Fruit fly (Drosophila melanogaster) whole organism, embryonic: Measurements from ENCODE around the gene Tsf1.

Source experiments
- BtbVII ChIP-seq: fragments of 200-800 bp; sonication (Bioruptor generic); optimal IDR thresholded peaks from 3 replicates; lab custom pipeline; 2017; ENCODE audit warnings: missing biosample characterization, mild to moderate bottlenecking, missing genetic modification characterization
- CG11085 ChIP-seq: fragments of 200-800 bp; sonication (Bioruptor generic); IDR thresholded peaks from 2 replicates; pipeline ENCODE4 v1.3.6; 2022; ENCODE audit warnings: missing biosample characterization, missing genetic modification characterization
- CG12155 ChIP-seq: fragments of 200-800 bp; sonication (Bioruptor generic); optimal IDR thresholded peaks from 3 replicates; lab custom pipeline; 2016; ENCODE audit warnings: missing biosample characterization, missing genetic modification characterization
- CG12219 ChIP-seq: fragments of 200-800 bp; sonication (Bioruptor generic); optimal IDR thresholded peaks from 3 replicates; lab custom pipeline; 2018; ENCODE audit warnings: missing biosample characterization, mild to moderate bottlenecking, missing genetic modification characterization
- CG13624 ChIP-seq: fragments of 200-800 bp; sonication (Bioruptor generic); optimal IDR thresholded peaks from 2 replicates; lab custom pipeline; 2016; ENCODE audit warnings: missing biosample characterization, missing genetic modification characterization
- CG14441 ChIP-seq: fragments of 200-800 bp; sonication (Bioruptor generic); IDR thresholded peaks from 2 replicates; pipeline ENCODE4 v1.3.6; 2022; ENCODE audit warnings: missing biosample characterization, missing genetic modification characterization
- CG15269 ChIP-seq: fragments of 200-800 bp; sonication (Bioruptor generic); optimal IDR thresholded peaks from 2 replicates; lab custom pipeline; 2018; ENCODE audit warnings: missing biosample characterization, mild to moderate bottlenecking, missing genetic modification characterization, moderate library complexity
- CG16815 ChIP-seq: fragments of 200-800 bp; sonication (Bioruptor generic); optimal IDR thresholded peaks from 3 replicates; lab custom pipeline; 2017; ENCODE audit warnings: missing biosample characterization, mild to moderate bottlenecking, missing genetic modification characterization
- CG17912 ChIP-seq: fragments of 200-800 bp; sonication (Bioruptor generic); optimal IDR thresholded peaks from 2 replicates; lab custom pipeline; 2018; ENCODE audit warnings: missing biosample characterization, mild to moderate bottlenecking, missing genetic modification characterization
- CG1832 ChIP-seq: fragments of 200-800 bp; sonication (Bioruptor generic); optimal IDR thresholded peaks from 2 replicates; lab custom pipeline; 2017; ENCODE audit warnings: missing biosample characterization, mild to moderate bottlenecking, missing genetic modification characterization, inconsistent platforms
- CG30431 ChIP-seq: fragments of 200-800 bp; sonication (Bioruptor generic); optimal IDR thresholded peaks from 2 replicates; lab custom pipeline; 2017; ENCODE audit warnings: missing biosample characterization, missing genetic modification characterization
- CG32532 ChIP-seq: fragments of 200-800 bp; sonication (Bioruptor generic); IDR thresholded peaks from 2 replicates; pipeline ENCODE4 v1.3.6; 2022; ENCODE audit warnings: missing biosample characterization, missing genetic modification characterization
- CG4328 ChIP-seq: fragments of 200-800 bp; sonication (Bioruptor generic); optimal IDR thresholded peaks from 3 replicates; lab custom pipeline; 2017; ENCODE audit warnings: missing biosample characterization, missing genetic modification reagents, missing genetic modification characterization
- CG8478 ChIP-seq: fragments of >200 bp; optimal IDR thresholded peaks from 2 replicates; lab custom pipeline; 2018
- CG9609 ChIP-seq: fragments of 200-800 bp; sonication (Bioruptor generic); optimal IDR thresholded peaks from 3 replicates; lab custom pipeline; 2016; ENCODE audit warnings: missing biosample characterization, missing genetic modification characterization
- CkIIα-i1 ChIP-seq: fragments of 200-800 bp; sonication (Bioruptor generic); IDR thresholded peaks from 2 replicates; pipeline ENCODE4 v1.3.6; 2022; ENCODE audit warnings: missing biosample characterization, missing genetic modification characterization
- CrebB ChIP-seq: fragments of 200-800 bp; sonication (Bioruptor generic); optimal IDR thresholded peaks from 3 replicates; lab custom pipeline; 2018; ENCODE audit warnings: missing biosample characterization, mild to moderate bottlenecking, missing genetic modification characterization
- Deaf1 ChIP-seq: fragments of 200-800 bp; optimal IDR thresholded peaks from 3 replicates; lab custom pipeline; 2019; ENCODE audit warnings: missing biosample characterization, mild to moderate bottlenecking, missing genetic modification characterization, moderate library complexity
- Doc3 ChIP-seq: fragments of 200-800 bp; sonication (Bioruptor generic); IDR thresholded peaks from 3 replicates; pipeline ENCODE4 v1.3.6; 2022; ENCODE audit warnings: missing biosample characterization, missing genetic modification characterization; ENCODE audit not compliant: partially characterized antibody
- E2f2 ChIP-seq: fragments of 200-800 bp; sonication (Bioruptor generic); IDR thresholded peaks from 2 replicates; pipeline ENCODE4 v1.3.6; 2022; ENCODE audit warnings: missing biosample characterization, missing genetic modification characterization
- H2.0 ChIP-seq: fragments of 200-800 bp; sonication (Bioruptor generic); IDR thresholded peaks from 2 replicates; pipeline ENCODE4 v1.3.6; 2022; ENCODE audit warnings: missing biosample characterization, missing genetic modification characterization
- HHEX ChIP-seq: fragments of 200-800 bp; sonication (Bioruptor generic); optimal IDR thresholded peaks from 3 replicates; lab custom pipeline; 2017; ENCODE audit warnings: missing biosample characterization, mild to moderate bottlenecking, missing genetic modification characterization, missing genetic modification reagents
- Hand ChIP-seq: fragments of 200-800 bp; sonication (Bioruptor generic); optimal IDR thresholded peaks from 2 replicates; lab custom pipeline; 2017; ENCODE audit warnings: mild to moderate bottlenecking, missing biosample characterization, missing genetic modification reagents, missing genetic modification characterization
- MBD-R2 ChIP-seq: fragments of 200-800 bp; sonication (Bioruptor generic); IDR thresholded peaks from 2 replicates; pipeline ENCODE4 v1.3.6; 2022; ENCODE audit warnings: missing biosample characterization, missing genetic modification characterization
- MTF-1 ChIP-seq: fragments of 200-800 bp; sonication (Bioruptor generic); optimal IDR thresholded peaks from 2 replicates; lab custom pipeline; 2018; ENCODE audit warnings: missing biosample characterization, mild to moderate bottlenecking, missing genetic modification characterization, borderline replicate concordance
- Meics ChIP-seq: fragments of 200-800 bp; sonication (Bioruptor generic); optimal IDR thresholded peaks from 2 replicates; lab custom pipeline; 2017; ENCODE audit warnings: missing biosample characterization, mild to moderate bottlenecking, missing genetic modification characterization
- NFAT ChIP-seq: fragments of 200-800 bp; sonication (Bioruptor generic); IDR thresholded peaks from 2 replicates; pipeline ENCODE4 v1.3.6; 2022; ENCODE audit warnings: missing biosample characterization, missing genetic modification characterization
- Oli ChIP-seq: fragments of 200-800 bp; sonication (Bioruptor generic); optimal IDR thresholded peaks from 2 replicates; lab custom pipeline; 2018; ENCODE audit warnings: missing biosample characterization, mild to moderate bottlenecking, missing genetic modification characterization, moderate library complexity
- Optix ChIP-seq: fragments of 200-800 bp; sonication (Bioruptor generic); IDR thresholded peaks from 3 replicates; pipeline ENCODE4 v1.3.6; 2022; ENCODE audit warnings: missing biosample characterization, missing genetic modification characterization
- PHDP ChIP-seq: fragments of 200-800 bp; sonication (Bioruptor generic); optimal IDR thresholded peaks from 3 replicates; lab custom pipeline; 2018; ENCODE audit warnings: missing biosample characterization, mild to moderate bottlenecking, missing genetic modification characterization, moderate library complexity
- Sin3A ChIP-seq: fragments of >200 bp; optimal IDR thresholded peaks from 2 replicates; lab custom pipeline; 2018
- Xrp1 ChIP-seq: fragments of 200-800 bp; sonication (Bioruptor generic); IDR thresholded peaks from 2 replicates; pipeline ENCODE4 v1.3.6; 2022; ENCODE audit warnings: missing biosample characterization, missing genetic modification characterization
- abd-A ChIP-seq: fragments of 200-800 bp; sonication (Bioruptor generic); optimal IDR thresholded peaks from 3 replicates; lab custom pipeline; 2019; ENCODE audit warnings: missing biosample characterization, mild to moderate bottlenecking, missing genetic modification characterization, moderate library complexity
- bbx ChIP-seq: fragments of 200-800 bp; sonication (Bioruptor generic); IDR thresholded peaks from 2 replicates; pipeline ENCODE4 v1.3.6; 2022; ENCODE audit warnings: missing biosample characterization, missing genetic modification characterization; ENCODE audit not compliant: partially characterized antibody
- br ChIP-seq: fragments of >200 bp; optimal IDR thresholded peaks from 2 replicates; lab custom pipeline; 2017
- chinmo ChIP-seq: fragments of 200-800 bp; sonication (Bioruptor generic); IDR thresholded peaks from 4 replicates; pipeline ENCODE4 v1.3.6; 2022; ENCODE audit warnings: missing biosample characterization, missing genetic modification characterization; ENCODE audit not compliant: partially characterized antibody
- danr ChIP-seq: fragments of 200-800 bp; sonication (Bioruptor generic); IDR thresholded peaks from 2 replicates; pipeline ENCODE4 v1.3.6; 2022; ENCODE audit warnings: missing biosample characterization, missing genetic modification characterization
- ewg ChIP-seq: fragments of 200-800 bp; sonication (Bioruptor generic); optimal IDR thresholded peaks from 3 replicates; lab custom pipeline; 2017; ENCODE audit warnings: mild to moderate bottlenecking, missing biosample characterization, missing genetic modification reagents, missing genetic modification characterization
- grn ChIP-seq: fragments of 200-800 bp; sonication (Bioruptor generic); optimal IDR thresholded peaks from 3 replicates; lab custom pipeline; 2017; ENCODE audit warnings: missing biosample characterization, missing genetic modification characterization
- gsb-n ChIP-seq: fragments of 200-800 bp; sonication (Bioruptor generic); optimal IDR thresholded peaks from 3 replicates; lab custom pipeline; 2018; ENCODE audit warnings: missing biosample characterization, mild to moderate bottlenecking, missing genetic modification characterization
- lmd ChIP-seq: fragments of 200-800 bp; sonication (Bioruptor generic); IDR thresholded peaks from 2 replicates; pipeline ENCODE4 v1.3.6; 2022; ENCODE audit warnings: missing biosample characterization, missing genetic modification characterization
- pita ChIP-seq: fragments of 200-800 bp; sonication (Bioruptor generic); optimal IDR thresholded peaks from 2 replicates; lab custom pipeline; 2017; ENCODE audit warnings: missing biosample characterization, mild to moderate bottlenecking, missing genetic modification characterization
- prd ChIP-seq, 3 experiments: fragments of >200 bp in 2 of 3; fragments of 200-800 bp in 1 of 3; sonication (Bioruptor generic) in 1 of 3; optimal IDR thresholded peaks in 2 of 3; IDR thresholded peaks in 1 of 3; 2 replicates in 2 of 3; 3 replicates in 1 of 3; pipeline versions ENCODE4 v1.3.6 to Lab custom; 2017 to 2022; ENCODE audit warnings: missing biosample characterization in 1 of 3, missing genetic modification characterization in 1 of 3
- pum ChIP-seq: fragments of 200-800 bp; sonication (Bioruptor generic); optimal IDR thresholded peaks from 2 replicates; lab custom pipeline; 2016; ENCODE audit warnings: missing biosample characterization, missing genetic modification characterization
- row ChIP-seq: fragments of 200-800 bp; sonication (Bioruptor generic); IDR thresholded peaks from 3 replicates; pipeline ENCODE4 v1.3.6; 2022; ENCODE audit warnings: missing biosample characterization, missing genetic modification characterization
- shn ChIP-seq: fragments of 200-800 bp; sonication (Bioruptor generic); optimal IDR thresholded peaks from 3 replicates; lab custom pipeline; 2016; ENCODE audit warnings: missing biosample characterization, missing genetic modification characterization
- sna ChIP-seq: fragments of 200-800 bp; sonication (Bioruptor generic); IDR thresholded peaks from 2 replicates; pipeline ENCODE4 v1.3.6; 2022; ENCODE audit warnings: missing biosample characterization, missing genetic modification characterization; ENCODE audit not compliant: partially characterized antibody
- ssp ChIP-seq: fragments of 200-800 bp; sonication (Bioruptor generic); IDR thresholded peaks from 2 replicates; pipeline ENCODE4 v1.3.6; 2022; ENCODE audit warnings: missing biosample characterization, missing genetic modification characterization
- zfh1 ChIP-seq: fragments of 200-800 bp; sonication (Bioruptor generic); IDR thresholded peaks from 3 replicates; pipeline ENCODE4 v1.3.6; 2022; ENCODE audit warnings: missing biosample characterization, missing genetic modification characterization

Tsf1 gene

dm6 chrX:18366033-18366850 lies 20.6 kb upstream of the Tsf1 start, which contains the start of gene CrebB (continued):
- TF ChIP-seq CG8478 (lab: Kevin White, UChicago) (peak; percentile 97), pum (GFP tag; lab: Kevin White, UChicago) (peak; percentile 16), E2f2 (peak; percentile 34; the same call in 1 of the 2 replicates), CG13624 (GFP tag; lab: Kevin White, UChicago) (peak; percentile 89), CrebB (tag; lab: Kevin White, UChicago) (peak; percentile 34), CG12155 (peak; percentile 37), ewg (peak; percentile 32), Xrp1 (GFP tag; lab: Robert Waterston, UW) (peak; percentile 31; the same call in 1 of the 2 replicates), CG14441 (GFP tag; lab: Robert Waterston, UW) (peak; percentile 60), abd-A (tag; lab: Kevin White, UChicago) (peak; percentile 98), CkIIα-i1 (GFP tag; lab: Robert Waterston, UW) (no peak), br (lab: Kevin White, UChicago) (no peak), bbx (GFP tag; lab: Robert Waterston, UW) (0 out of 2 replicates have a peak, but pooled peaks have one; percentile 48), sna (GFP tag; lab: Robert Waterston, UW) (peak; percentile 39; the same call in 1 of the 2 replicates), PHDP (tag; lab: Kevin White, UChicago) (peak; percentile 22), Optix (GFP tag; lab: Robert Waterston, UW) (0 out of 3 replicates have a peak, but pooled peaks have one; percentile 23), grn (GFP tag; lab: Kevin White, UChicago) (peak; percentile 74), MBD-R2 (peak; percentile 10; the same call in 1 of the 2 replicates), CG32532 (peak; percentile 39; the same call in 1 of the 2 replicates), H2.0 (peak; percentile 28; the same call in 1 of the 2 replicates), gsb-n (tag; lab: Kevin White, UChicago) (no peak), CG16815 (GFP tag; lab: Kevin White, UChicago) (no peak), prd (optimal IDR thresholded peaks at IDR 0.05; lab: Kevin White, UChicago) (no peak), prd (GFP tag; IDR thresholded peaks at IDR 0.05; lab: Robert Waterston, UW) (peak; percentile 21; the same call in 1 of the 3 replicates), CG1832 (peak; percentile 96), Sin3A (lab: Kevin White, UChicago) (no peak), CG17912 (GFP tag; lab: Kevin White, UChicago) (peak; percentile 46), CG12219 (GFP tag; lab: Kevin White, UChicago) (peak; percentile 35), HHEX (GFP tag; lab: Kevin White, UChicago) (peak; percentile 12), MTF-1 (peak; percentile 36), CG9609 (GFP tag; lab: Kevin White, UChicago) (peak; percentile 43), row (GFP tag; lab: Robert Waterston, UW) (peak; percentile 53), CG11085 (peak; percentile 40; the same call in 1 of the 2 replicates), Oli (tag; lab: Kevin White, UChicago) (peak; percentile 26), zfh1 (GFP tag; lab: Robert Waterston, UW) (no peak), chinmo (GFP tag; lab: Robert Waterston, UW) (peak; percentile 99), lmd (peak; percentile 74), Hand (GFP tag; lab: Kevin White, UChicago) (peak; percentile 43), NFAT (GFP tag; lab: Robert Waterston, UW) (peak; percentile 59), CG15269 (tag; lab: Kevin White, UChicago) (peak; percentile 21), CG30431 (GFP tag; lab: Kevin White, UChicago) (no peak), BtbVII (GFP tag; lab: Kevin White, UChicago) (peak; percentile 81), Meics (GFP tag; lab: Kevin White, UChicago) (peak; percentile 18), ssp (peak; percentile 20; the same call in 1 of the 2 replicates), shn (GFP tag; lab: Kevin White, UChicago) (peak; percentile 16), Deaf1 (tag; lab: Kevin White, UChicago) (peak; percentile 47), Doc3 (GFP tag; lab: Robert Waterston, UW) (no peak), pita (GFP tag; lab: Kevin White, UChicago) (no peak), danr (GFP tag; lab: Robert Waterston, UW) (no peak), CG4328 (no peak)
